Fruit fly (Drosophila melanogaster) whole organism, prepupa: ENCODE results near the gene Snx21.

Experiments used
- CG6163 ChIP-seq: fragments of 200-800 bp; sonication (Bioruptor generic); IDR thresholded peaks from 3 replicates; pipeline ENCODE4 v1.3.6; 2022; ENCODE audit warnings: missing biosample characterization, missing genetic modification characterization
- CG6854 ChIP-seq: fragments of 200-800 bp; sonication (Bioruptor generic); optimal IDR thresholded peaks from 2 replicates; lab custom pipeline; 2017; ENCODE audit warnings: missing biosample characterization, mild to moderate bottlenecking, missing genetic modification characterization
- Sox102F ChIP-seq: fragments of 200-800 bp; sonication (Bioruptor generic); optimal IDR thresholded peaks from 2 replicates; lab custom pipeline; 2016; ENCODE audit warnings: missing biosample characterization, mild to moderate bottlenecking, missing genetic modification characterization
- dac ChIP-seq: fragments of 200-800 bp; sonication (Bioruptor generic); optimal IDR thresholded peaks from 2 replicates; lab custom pipeline; 2017; ENCODE audit warnings: missing biosample characterization, mild to moderate bottlenecking, missing genetic modification characterization
- fd85E ChIP-seq: fragments of 200-800 bp; sonication (Bioruptor generic); optimal IDR thresholded peaks from 3 replicates; lab custom pipeline; 2016; ENCODE audit warnings: missing biosample characterization, missing genetic modification characterization
- net ChIP-seq: fragments of 200-800 bp; sonication (Bioruptor generic); optimal IDR thresholded peaks from 3 replicates; lab custom pipeline; 2016; ENCODE audit warnings: missing biosample characterization, missing genetic modification characterization
- ss ChIP-seq, 2 experiments: fragments of 200-800 bp; sonication (Bioruptor generic); optimal IDR thresholded peaks; 2 replicates in 1 of 2; 3 replicates in 1 of 2; lab custom pipeline; 2017 to 2018; ENCODE audit warnings: mild to moderate bottlenecking in 2 of 2, missing biosample characterization in 2 of 2, missing genetic modification characterization in 2 of 2, moderate library complexity in 1 of 2

- TF ChIP-seq dac (GFP tag; lab: Kevin White, UChicago) (no peak), Sox102F (GFP tag; lab: Kevin White, UChicago) (no peak), net (GFP tag; lab: Kevin White, UChicago) (no peak), CG6163 (GFP tag; lab: Robert Waterston, UW) (no peak), CG6854 (GFP tag; lab: Kevin White, UChicago) (no peak), ss (GFP tag; optimal IDR thresholded peaks at IDR 0.05; lab: Kevin White, UChicago) (no peak), fd85E (GFP tag; lab: Kevin White, UChicago) (no peak)
Observed at dm6 chr2L:2737561-2737960, 27.9 kb downstream of the Snx21 start.
